Worm (Caenorhabditis elegans): ENCODE data around the gene D1044.7.
A peak's percentile ranks its signal among the peaks of the same experiment; 100 is the strongest.

Gene D1044.7

DNA sequence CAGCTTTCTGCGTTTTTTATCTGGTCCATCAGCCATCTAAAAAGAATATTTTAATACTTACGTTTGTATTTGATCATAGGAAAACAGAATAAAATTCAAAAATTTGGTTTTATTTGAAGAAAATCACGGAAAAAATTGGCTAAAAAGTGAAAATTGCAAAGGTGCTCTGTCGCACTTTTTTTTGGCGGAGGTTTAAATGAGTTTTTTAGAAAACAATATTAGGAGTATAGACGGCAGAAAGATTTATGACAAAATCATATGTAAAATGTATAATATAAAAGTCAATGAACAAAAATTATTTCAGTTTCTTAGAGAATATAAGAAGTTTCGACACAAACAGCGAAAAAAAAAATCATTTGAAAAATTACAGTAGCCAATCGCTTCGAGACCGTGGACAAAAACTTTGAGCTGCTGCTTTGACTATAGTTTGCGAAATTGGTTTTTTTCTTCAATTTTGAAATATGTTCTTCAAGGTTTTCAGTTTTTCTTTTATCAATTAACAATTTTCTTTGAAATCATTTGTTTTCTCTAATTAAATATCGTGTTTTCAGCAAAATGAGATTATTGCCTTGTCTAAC is 24.7 kb downstream of the D1044.7 start, which contains the start of the genes R02F2.7 and R02F2.4:
Gene R02F2.7, minus strand, starts transcription at position 36 of the 578 bp plus-strand sequence.
Gene R02F2.4, plus strand, starts transcription at position 552 of the 578 bp plus-strand sequence.
- no peak for TF ChIP-seq tbx-37 (GFP tag; conservative IDR thresholded peaks at IDR 0.05)
- TF ChIP-seq hmbx-1 (tag; optimal IDR thresholded peaks at IDR 0.05) = no peak
- no peak for TF ChIP-seq ama-1 (optimal IDR thresholded peaks at IDR 0.05)
- no peak for TF ChIP-seq tra-4 (tag; optimal IDR thresholded peaks at IDR 0.05)
- no peak for TF ChIP-seq tbx-11 (GFP tag; IDR thresholded peaks at IDR 0.05)
- no peak for TF ChIP-seq scrt-1 (GFP tag; IDR thresholded peaks at IDR 0.05)
- no peak for TF ChIP-seq ceh-13 (GFP tag; optimal IDR thresholded peaks at IDR 0.05)
- TF ChIP-seq hnd-1 (tag; optimal IDR thresholded peaks at IDR 0.05) = no peak
- TF ChIP-seq ets-7 (tag; optimal IDR thresholded peaks at IDR 0.05) = no peak
- no peak for TF ChIP-seq sea-1 (GFP tag; conservative IDR thresholded peaks at IDR 0.05)
- TF ChIP-seq pes-1 (GFP tag; IDR thresholded peaks at IDR 0.05) = no peak
- TF ChIP-seq B0310.2 (tag; optimal IDR thresholded peaks at IDR 0.05) = no peak
- no peak for TF ChIP-seq F13C5.2 (tag; optimal IDR thresholded peaks at IDR 0.05)

DNA sequence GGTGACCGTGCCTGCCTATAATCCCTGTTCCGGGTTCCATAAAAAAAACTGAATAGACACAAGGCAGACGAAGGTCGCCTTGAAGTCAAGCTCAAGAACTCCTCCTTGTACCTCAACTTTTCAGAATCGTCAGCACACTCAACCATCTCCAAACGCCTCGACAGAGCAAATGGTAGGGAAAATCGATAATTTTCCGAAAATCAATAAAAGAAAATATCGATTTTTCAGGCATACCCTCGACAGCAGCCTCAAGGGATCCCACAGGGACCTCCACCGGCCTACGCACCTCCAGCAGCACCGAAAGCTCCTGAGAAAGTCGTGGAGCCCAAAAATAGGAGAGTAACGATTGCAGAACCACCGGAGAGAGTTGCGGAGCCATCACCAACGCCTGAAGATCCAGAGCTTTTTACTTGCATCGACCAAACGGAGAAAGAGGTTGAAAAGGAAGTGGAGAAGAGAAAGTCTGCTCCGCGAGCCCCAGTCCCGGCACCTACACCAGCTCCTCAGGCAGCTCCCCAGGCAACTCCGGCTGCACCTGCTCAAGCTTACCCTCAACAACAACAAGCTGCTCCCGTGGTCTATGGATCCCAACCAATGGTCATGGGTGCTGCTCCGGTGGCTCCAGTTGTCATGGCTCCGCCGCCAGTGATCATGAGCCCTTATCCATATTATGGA is 28.9 kb downstream of the D1044.7 start:
- no peak for TF ChIP-seq hmbx-1 (tag; optimal IDR thresholded peaks at IDR 0.05)
- 0 out of 2 replicates have a peak, but pooled peaks have one; percentile 7 for TF ChIP-seq tbx-11 (GFP tag; IDR thresholded peaks at IDR 0.05)

DNA sequence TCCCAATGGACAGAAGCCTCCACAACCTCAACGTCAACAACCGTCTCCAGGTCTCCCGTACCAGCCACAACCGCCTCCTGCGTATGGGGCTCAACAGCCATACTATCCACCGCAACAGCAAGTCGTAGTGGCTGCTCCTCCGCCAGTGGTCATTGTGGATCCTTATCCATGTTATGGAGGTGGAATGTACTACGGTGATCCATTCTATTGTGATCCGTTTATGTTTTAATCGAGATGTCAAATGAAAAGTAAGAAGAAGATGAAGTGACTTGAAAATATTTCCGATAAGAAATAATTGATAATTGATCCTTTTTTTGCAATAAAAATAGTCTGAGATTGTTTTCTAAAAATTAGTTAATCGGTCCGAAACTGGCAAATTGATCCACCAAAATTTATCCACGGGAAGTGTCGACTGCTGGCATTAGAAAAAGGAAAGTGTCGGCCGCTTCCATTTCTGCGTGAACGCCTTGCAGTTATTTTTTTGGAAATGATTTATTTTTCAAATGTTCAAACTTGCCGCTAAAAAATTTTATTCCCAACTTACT is 29.7 kb downstream of the D1044.7 start, which contains the start of the genes R02F2.6 and R02F2.5:
Gene R02F2.6, minus strand, starts transcription at position 101 of the 545 bp plus-strand sequence.
Gene R02F2.5, plus strand, starts transcription at position 495 of the 545 bp plus-strand sequence.
- no peak for TF ChIP-seq scrt-1 (GFP tag; IDR thresholded peaks at IDR 0.05)
- no peak for TF ChIP-seq tbx-37 (GFP tag; conservative IDR thresholded peaks at IDR 0.05)
- TF ChIP-seq hmg-4 (GFP tag; optimal IDR thresholded peaks at IDR 0.05) = no peak
- TF ChIP-seq pes-1 (GFP tag; IDR thresholded peaks at IDR 0.05) = no peak
- no peak for TF ChIP-seq hnd-1 (tag; optimal IDR thresholded peaks at IDR 0.05)
- no peak for TF ChIP-seq F13C5.2 (tag; optimal IDR thresholded peaks at IDR 0.05)
- no peak for TF ChIP-seq tra-4 (tag; optimal IDR thresholded peaks at IDR 0.05)
- no peak for TF ChIP-seq ceh-13 (GFP tag; optimal IDR thresholded peaks at IDR 0.05)
- TF ChIP-seq sea-1 (GFP tag; conservative IDR thresholded peaks at IDR 0.05) = no peak
- no peak for TF ChIP-seq ets-7 (tag; optimal IDR thresholded peaks at IDR 0.05)
- TF ChIP-seq flt-1 (GFP tag; IDR thresholded peaks at IDR 0.05) = no peak
- no peak for TF ChIP-seq ama-1 (optimal IDR thresholded peaks at IDR 0.05)
- TF ChIP-seq B0310.2 (tag; optimal IDR thresholded peaks at IDR 0.05) = no peak
- TF ChIP-seq hmbx-1 (tag; optimal IDR thresholded peaks at IDR 0.05) = no peak
- no peak for TF ChIP-seq tbx-11 (GFP tag; IDR thresholded peaks at IDR 0.05)
- no peak for TF ChIP-seq aly-1 (tag; optimal IDR thresholded peaks at IDR 0.05)

DNA sequence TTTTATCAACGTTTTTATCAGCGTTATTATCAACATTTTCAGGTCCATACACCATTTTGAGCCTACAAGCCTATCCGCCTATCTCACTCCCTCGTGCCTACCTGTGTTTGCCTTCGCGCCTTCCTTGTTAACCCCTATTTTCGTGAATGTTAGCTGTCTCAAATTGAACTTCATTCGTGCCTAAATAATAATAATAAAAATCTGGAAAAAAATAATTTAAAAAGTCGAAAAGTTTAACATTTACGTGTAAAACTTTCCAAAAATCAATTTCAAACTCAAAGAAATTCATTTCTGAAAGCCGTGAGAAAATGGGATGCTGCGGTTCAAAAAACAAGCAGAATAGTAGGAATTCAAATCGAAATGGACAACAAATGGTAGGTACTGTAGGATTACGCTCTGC is 30.6 kb downstream of the D1044.7 start, which contains the start of gene R02F2.10:
Gene R02F2.10, plus strand, starts transcription at position 301 of the 400 bp plus-strand sequence.
- TF ChIP-seq aly-1 (tag; optimal IDR thresholded peaks at IDR 0.05) (no peak), ceh-13 (GFP tag; optimal IDR thresholded peaks at IDR 0.05) (no peak), ceh-36 (tag; optimal IDR thresholded peaks at IDR 0.05) (no peak), hmbx-1 (tag; optimal IDR thresholded peaks at IDR 0.05) (no peak), F13C5.2 (tag; optimal IDR thresholded peaks at IDR 0.05) (no peak), hnd-1 (tag; optimal IDR thresholded peaks at IDR 0.05) (no peak), tbx-11 (GFP tag; IDR thresholded peaks at IDR 0.05) (no peak)

DNA sequence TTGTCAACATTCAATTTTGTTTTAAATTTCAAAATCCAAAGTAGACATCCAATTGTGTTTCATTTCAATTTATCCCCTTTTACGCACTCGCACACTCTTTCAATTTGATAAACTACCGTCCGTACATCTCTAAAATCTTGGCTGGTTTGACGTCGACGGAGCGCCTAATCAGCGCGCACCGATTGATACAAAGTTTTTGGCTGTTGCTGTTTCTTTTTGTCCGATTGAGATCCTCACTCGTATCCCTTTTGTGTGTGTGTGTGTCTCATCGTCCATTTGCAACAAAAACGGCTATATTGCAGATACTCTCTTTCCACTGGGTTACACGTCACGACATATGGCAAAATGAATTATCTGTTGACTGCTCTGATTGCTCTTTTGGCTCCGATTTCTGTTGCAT is 34.4 kb downstream of the D1044.7 start, which contains the start of gene lon-1:
Gene lon-1, plus strand, starts transcription at position 301 of the 400 bp plus-strand sequence.
- TF ChIP-seq ceh-13 (GFP tag; optimal IDR thresholded peaks at IDR 0.05) = no peak
- no peak for TF ChIP-seq flt-1 (GFP tag; IDR thresholded peaks at IDR 0.05)
- no peak for TF ChIP-seq scrt-1 (GFP tag; IDR thresholded peaks at IDR 0.05)

DNA sequence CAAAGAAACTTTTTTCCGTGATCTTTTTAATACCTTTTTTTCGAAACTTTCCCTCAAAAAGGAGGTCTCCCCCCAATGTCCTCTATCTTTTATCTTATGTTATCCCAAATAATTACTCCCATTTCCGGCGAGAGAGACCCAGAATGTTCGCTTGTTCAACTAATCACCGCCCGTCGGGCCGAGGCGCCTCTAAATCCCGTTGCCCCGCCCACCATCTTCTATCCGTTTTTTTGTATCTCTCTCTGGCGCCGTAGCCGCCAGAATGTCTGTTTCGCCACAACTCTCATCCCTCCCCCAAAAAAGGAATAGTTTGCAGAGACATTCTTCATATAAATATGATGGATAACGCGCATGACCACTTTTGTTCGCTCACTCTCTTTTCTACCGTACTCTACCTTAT is 35.9 kb downstream of the D1044.7 start:
- no peak for TF ChIP-seq tbx-37 (GFP tag; conservative IDR thresholded peaks at IDR 0.05)
- TF ChIP-seq pes-1 (GFP tag; IDR thresholded peaks at IDR 0.05) = no peak; the same call in 1 of the 2 replicates
- TF ChIP-seq hmg-4 (GFP tag; optimal IDR thresholded peaks at IDR 0.05) = no peak
- TF ChIP-seq F13C5.2 (tag; optimal IDR thresholded peaks at IDR 0.05) = no peak
- peak; percentile 15 for TF ChIP-seq ceh-36 (tag; optimal IDR thresholded peaks at IDR 0.05)
- no peak for TF ChIP-seq flt-1 (GFP tag; IDR thresholded peaks at IDR 0.05)
- TF ChIP-seq aly-1 (tag; optimal IDR thresholded peaks at IDR 0.05) = no peak
- no peak for TF ChIP-seq scrt-1 (GFP tag; IDR thresholded peaks at IDR 0.05)

DNA sequence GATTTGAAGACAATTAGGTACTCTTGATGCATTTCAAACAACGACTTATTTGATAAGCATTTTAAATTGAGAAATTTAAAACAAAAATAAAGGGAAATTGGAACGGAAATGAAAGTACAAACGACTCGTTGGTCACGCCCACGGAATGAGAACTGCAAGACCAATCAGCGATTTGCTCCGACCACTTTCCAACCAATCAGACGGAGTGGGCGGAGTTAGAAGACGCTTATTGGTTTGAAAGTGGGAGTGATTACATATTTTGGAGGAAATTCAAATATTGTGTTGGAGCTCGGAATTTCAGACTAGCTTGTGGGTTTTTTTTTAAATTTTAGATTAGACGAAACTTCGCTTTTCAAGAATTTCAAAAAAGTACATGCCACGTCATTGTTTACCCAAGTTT is 39.5 kb downstream of the D1044.7 start:
- TF ChIP-seq scrt-1 (GFP tag; IDR thresholded peaks at IDR 0.05) (no peak), hmg-4 (GFP tag; optimal IDR thresholded peaks at IDR 0.05) (no peak), flt-1 (GFP tag; IDR thresholded peaks at IDR 0.05) (no peak), F13C5.2 (tag; optimal IDR thresholded peaks at IDR 0.05) (no peak), ceh-13 (GFP tag; optimal IDR thresholded peaks at IDR 0.05) (no peak), sea-1 (GFP tag; conservative IDR thresholded peaks at IDR 0.05) (no peak), ceh-36 (tag; optimal IDR thresholded peaks at IDR 0.05) (no peak), hmbx-1 (tag; optimal IDR thresholded peaks at IDR 0.05) (no peak), pes-1 (GFP tag; IDR thresholded peaks at IDR 0.05) (no peak)

DNA sequence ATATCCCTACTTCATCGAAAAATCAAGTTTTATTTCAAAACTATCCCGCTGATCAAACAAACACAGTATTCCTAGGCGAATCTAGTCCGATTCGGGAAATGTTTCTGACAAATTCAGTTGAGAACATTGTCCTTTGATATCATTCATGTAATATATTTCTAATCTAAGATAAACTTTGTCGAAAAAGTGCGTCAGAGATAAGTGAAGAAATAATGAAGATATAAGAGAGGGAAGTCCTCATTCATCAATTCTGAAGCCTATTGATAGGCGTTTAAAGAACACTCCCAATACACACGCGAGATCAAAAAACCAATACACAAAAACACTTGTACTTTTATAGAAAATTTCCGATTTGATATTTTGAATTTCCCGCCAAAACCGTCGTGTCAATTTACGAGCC is 43.7 kb downstream of the D1044.7 start:
- no peak for TF ChIP-seq aly-1 (tag; optimal IDR thresholded peaks at IDR 0.05)
- TF ChIP-seq sea-1 (GFP tag; conservative IDR thresholded peaks at IDR 0.05) = no peak
- TF ChIP-seq ets-7 (tag; optimal IDR thresholded peaks at IDR 0.05) = no peak
